Worm (Caenorhabditis elegans): Measurements from ENCODE around the gene C18E9.2.

Gene C18E9.2

ce11 chrII:8964049-8964448 is 757 bp upstream of the C18E9.2 start, which contains the start of gene sftd-3 (continued):
- TF ChIP-seq ceh-79 (tag; optimal IDR thresholded peaks at IDR 0.05) (no peak), unc-130 (GFP tag; optimal IDR thresholded peaks at IDR 0.05) (no peak)

ce11 chrII:8969251-8970183 is 4.7 kb downstream of the C18E9.2 start, which contains the start of the genes szy-20 and C18E9.5:
szy-20 (minus strand) TSS chrII:8969333.
C18E9.5 (plus strand) TSS chrII:8969980.
- peak; percentile 81 for TF ChIP-seq mcd-1 (GFP tag; IDR thresholded peaks at IDR 0.05)
- TF ChIP-seq snpc-1.1 (tag; optimal IDR thresholded peaks at IDR 0.05; ENCODE audit: insufficient read depth) = peak; percentile 26
- TF ChIP-seq bed-2 (GFP tag; IDR thresholded peaks at IDR 0.05) = no peak
- TF ChIP-seq lsl-1 (GFP tag; optimal IDR thresholded peaks at IDR 0.05) = peak; percentile 96
- no peak for TF ChIP-seq gei-17 (GFP tag; optimal IDR thresholded peaks at IDR 0.05)
- TF ChIP-seq C06A6.2 (GFP tag; conservative IDR thresholded peaks at IDR 0.05) = no peak
- TF ChIP-seq pha-4 (tag; optimal IDR thresholded peaks at IDR 0.05) = no peak
- TF ChIP-seq zfh-2 (GFP tag; conservative IDR thresholded peaks at IDR 0.05) = peak; percentile 69; the same call in 1 of the 2 replicates
- TF ChIP-seq ztf-6 (GFP tag; IDR thresholded peaks at IDR 0.05) = no peak
- no peak for TF ChIP-seq nfya-1 (tag; optimal IDR thresholded peaks at IDR 0.05; ENCODE audit: borderline replicate concordance, insufficient read depth)
- TF ChIP-seq ztf-3 (GFP tag; optimal IDR thresholded peaks at IDR 0.05) = no peak
- peak; percentile 40 for TF ChIP-seq snpc-3.4 (tag; optimal IDR thresholded peaks at IDR 0.05)
- no peak for TF ChIP-seq somi-1 (GFP tag; optimal IDR thresholded peaks at IDR 0.05)
- TF ChIP-seq ztf-18 (tag; optimal IDR thresholded peaks at IDR 0.05) = peak; percentile 93
- TF ChIP-seq bed-1 (GFP tag; IDR thresholded peaks at IDR 0.05) = no peak
- TF ChIP-seq attf-5 (GFP tag; optimal IDR thresholded peaks at IDR 0.05) = peak; percentile 67
- TF ChIP-seq sptf-2 (GFP tag; optimal IDR thresholded peaks at IDR 0.05) = no peak
- no peak for TF ChIP-seq tlf-1 (GFP tag; optimal IDR thresholded peaks at IDR 0.05)
- no peak for TF ChIP-seq Y67H2A.10 (GFP tag; conservative IDR thresholded peaks at IDR 0.05)
- TF ChIP-seq madf-6 (GFP tag; IDR thresholded peaks at IDR 0.05) = peak; percentile 94
- no peak for TF ChIP-seq sdz-38 (tag; optimal IDR thresholded peaks at IDR 0.05)
- 0 out of 2 replicates have a peak, but pooled peaks have one; percentile 53 for TF ChIP-seq pbrm-1 (GFP tag; IDR thresholded peaks at IDR 0.05)
- TF ChIP-seq him-1 (tag; optimal IDR thresholded peaks at IDR 0.05) = peak; percentile 46
- no peak for TF ChIP-seq rpc-1 (optimal IDR thresholded peaks at IDR 0.05)
- no peak for TF ChIP-seq rpc-1 (tag; optimal IDR thresholded peaks at IDR 0.05)
- TF ChIP-seq nhr-179 (tag; optimal IDR thresholded peaks at IDR 0.05) = no peak
- TF ChIP-seq B0035.1 (tag; optimal IDR thresholded peaks at IDR 0.05) = no peak
- no peak for TF ChIP-seq nhr-90 (tag; optimal IDR thresholded peaks at IDR 0.05)
- no peak for TF ChIP-seq akir-1 (GFP tag; optimal IDR thresholded peaks at IDR 0.05)
- no peak for TF ChIP-seq atf-7 (tag; optimal IDR thresholded peaks at IDR 0.05)
- TF ChIP-seq ceh-91 (GFP tag; IDR thresholded peaks at IDR 0.05) = peak; percentile 58
- TF ChIP-seq C17E4.6 (GFP tag; IDR thresholded peaks at IDR 0.05) = no peak
- no peak for TF ChIP-seq ceh-79 (tag; optimal IDR thresholded peaks at IDR 0.05)
- TF ChIP-seq F39B2.1 (GFP tag; IDR thresholded peaks at IDR 0.05) = no peak
- TF ChIP-seq athp-1 (tag; optimal IDR thresholded peaks at IDR 0.05) = peak; percentile 41
- TF ChIP-seq ztf-28 (GFP tag; IDR thresholded peaks at IDR 0.05) = peak; percentile 33; the same call in 1 of the 2 replicates
- TF ChIP-seq attf-6 (GFP tag; IDR thresholded peaks at IDR 0.05) = no peak
- peak; percentile 72 for TF ChIP-seq nhr-80 (tag; optimal IDR thresholded peaks at IDR 0.05)
- TF ChIP-seq lin-40 (tag; optimal IDR thresholded peaks at IDR 0.05) = peak; percentile 71
- no peak for TF ChIP-seq ceh-58 (GFP tag; IDR thresholded peaks at IDR 0.05)
- peak; percentile 44 for TF ChIP-seq ZK185.1 (tag; optimal IDR thresholded peaks at IDR 0.05; ENCODE audit: poor library complexity, severe bottlenecking)
- TF ChIP-seq F52B5.7 (tag; optimal IDR thresholded peaks at IDR 0.05) = no peak
- TF ChIP-seq nhr-120 (GFP tag; IDR thresholded peaks at IDR 0.05) = no peak
- TF ChIP-seq lin-54 (GFP tag; optimal IDR thresholded peaks at IDR 0.05) = peak; percentile 93
